Worm (Caenorhabditis elegans): ENCODE measurements around the gene clec-222.

The clec-222 gene

DNA sequence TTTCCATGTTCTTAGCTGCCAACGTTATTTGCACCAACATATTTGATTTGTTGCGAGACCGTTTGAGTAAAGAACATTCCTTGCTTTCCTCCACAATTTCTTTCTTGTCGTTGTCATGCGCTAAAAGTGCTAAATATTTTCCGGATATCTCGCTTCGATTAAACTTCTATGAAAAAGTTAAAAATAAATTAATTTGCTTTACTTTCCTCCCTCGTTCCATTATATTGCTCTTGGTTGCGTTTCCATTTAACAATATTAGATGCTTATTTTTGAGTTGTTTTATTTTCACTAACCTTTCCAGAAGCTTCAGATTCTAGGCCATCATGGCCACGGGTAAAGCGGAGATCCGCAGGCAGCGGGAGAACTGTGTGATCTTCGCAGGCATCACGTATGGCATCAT, 29.6 kb upstream of the clec-222 start, which contains the start of gene pgap-1:
pgap-1 (plus strand) TSS at position 301 of the 400 bp plus-strand sequence.
- TF ChIP-seq K12H6.12 (tag; optimal IDR thresholded peaks at IDR 0.05), result no peak
- TF ChIP-seq hmg-20 (GFP tag; IDR thresholded peaks at IDR 0.05), result no peak
- TF ChIP-seq egl-44 (GFP tag; IDR thresholded peaks at IDR 0.05), result no peak

DNA sequence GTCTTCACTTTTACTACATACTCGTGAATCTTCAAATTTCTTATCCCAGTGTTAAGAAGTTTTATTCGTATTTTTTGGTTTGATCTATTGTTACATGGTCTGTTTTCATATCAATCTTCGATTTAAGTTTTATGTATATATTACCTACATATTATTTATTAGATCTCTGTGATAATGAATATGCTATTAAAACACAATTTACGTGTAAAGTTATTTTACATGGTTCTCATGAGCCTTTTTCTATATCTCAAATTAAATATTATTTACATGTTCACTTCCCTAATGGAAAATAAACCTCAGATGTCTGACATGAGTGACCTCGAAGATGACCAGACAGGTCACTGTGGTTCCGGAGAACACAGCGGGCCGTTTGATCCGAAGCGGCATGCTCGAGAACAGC, 26.6 kb upstream of the clec-222 start, which contains the start of gene mxl-1:
mxl-1 (plus strand) TSS at position 301 of the 400 bp plus-strand sequence.
- no peak for TF ChIP-seq Y53G8AR.9 (GFP tag; conservative IDR thresholded peaks at IDR 0.05)
- TF ChIP-seq lsy-27 (tag; optimal IDR thresholded peaks at IDR 0.05; ENCODE audit: borderline replicate concordance, insufficient read depth), result no peak
- no peak for TF ChIP-seq F10E7.11 (tag; optimal IDR thresholded peaks at IDR 0.05)
- no peak for TF ChIP-seq F49E8.2 (tag; optimal IDR thresholded peaks at IDR 0.05; ENCODE audit: insufficient read depth)
- TF ChIP-seq ama-1 (optimal IDR thresholded peaks at IDR 0.05), result no peak
- TF ChIP-seq ama-1 (GFP tag; optimal IDR thresholded peaks at IDR 0.05), result no peak
- TF ChIP-seq hlh-12 (tag; optimal IDR thresholded peaks at IDR 0.05), result no peak

DNA sequence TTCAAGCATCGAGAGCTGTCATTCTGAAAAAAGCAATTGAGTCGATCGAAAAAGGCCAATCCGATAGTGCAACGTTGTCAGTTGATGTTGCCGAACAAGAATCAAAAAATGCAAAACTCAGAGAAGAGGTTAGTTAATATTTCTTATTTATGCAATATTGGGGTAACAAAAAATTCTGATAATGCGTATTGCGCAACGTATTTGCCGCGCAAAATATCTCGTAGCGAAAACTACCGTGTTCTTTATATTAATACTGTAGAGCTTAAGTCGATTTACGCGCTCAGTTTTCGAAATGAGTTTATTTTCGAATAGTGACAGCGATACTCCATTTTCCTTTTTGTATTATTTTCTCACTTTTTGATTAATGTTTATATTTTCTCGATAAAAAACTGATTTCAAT, 26.1 kb upstream of the clec-222 start:
- TF ChIP-seq hmg-20 (GFP tag; IDR thresholded peaks at IDR 0.05) (no peak), Y95B8A.8 (GFP tag; IDR thresholded peaks at IDR 0.05) (no peak), snpc-4 (GFP tag; optimal IDR thresholded peaks at IDR 0.05) (no peak), snpc-4 (tag; optimal IDR thresholded peaks at IDR 0.05) (no peak), B0261.1 (tag; optimal IDR thresholded peaks at IDR 0.05) (no peak), hlh-26 (GFP tag; conservative IDR thresholded peaks at IDR 0.05) (no peak), F55B11.4 (tag; optimal IDR thresholded peaks at IDR 0.05; ENCODE audit: borderline replicate concordance, insufficient read depth) (no peak), bed-1 (GFP tag; IDR thresholded peaks at IDR 0.05) (no peak), pha-4 (tag; optimal IDR thresholded peaks at IDR 0.05) (no peak), B0035.1 (tag; optimal IDR thresholded peaks at IDR 0.05) (no peak), Y67H2A.10 (GFP tag; conservative IDR thresholded peaks at IDR 0.05) (no peak), madf-10 (tag; optimal IDR thresholded peaks at IDR 0.05) (no peak), atf-7 (tag; optimal IDR thresholded peaks at IDR 0.05) (no peak), egl-44 (GFP tag; IDR thresholded peaks at IDR 0.05) (no peak), F49E8.2 (tag; optimal IDR thresholded peaks at IDR 0.05; ENCODE audit: insufficient read depth) (no peak), tbx-9 (tag; optimal IDR thresholded peaks at IDR 0.05; ENCODE audit: borderline replicate concordance) (no peak), ceh-79 (tag; optimal IDR thresholded peaks at IDR 0.05) (no peak), ceh-91 (GFP tag; IDR thresholded peaks at IDR 0.05) (no peak), C06A6.2 (GFP tag; conservative IDR thresholded peaks at IDR 0.05) (no peak), chd-7 (tag; optimal IDR thresholded peaks at IDR 0.05) (no peak), K12H6.12 (tag; optimal IDR thresholded peaks at IDR 0.05) (no peak)

- TF ChIP-seq dpff-1 (tag; optimal IDR thresholded peaks at IDR 0.05) (no peak), ceh-79 (tag; optimal IDR thresholded peaks at IDR 0.05) (no peak), mcd-1 (GFP tag; IDR thresholded peaks at IDR 0.05) (no peak), efl-1 (GFP tag; optimal IDR thresholded peaks at IDR 0.05) (no peak), fkh-3 (tag; optimal IDR thresholded peaks at IDR 0.05) (no peak), tbx-9 (tag; optimal IDR thresholded peaks at IDR 0.05; ENCODE audit: borderline replicate concordance) (no peak), athp-1 (tag; optimal IDR thresholded peaks at IDR 0.05) (no peak), T26A5.8 (tag; optimal IDR thresholded peaks at IDR 0.05) (no peak), hmg-1.2 (GFP tag; IDR thresholded peaks at IDR 0.05) (no peak), ets-4 (GFP tag; optimal IDR thresholded peaks at IDR 0.05) (no peak), pbrm-1 (GFP tag; IDR thresholded peaks at IDR 0.05) (no peak), let-607 (tag; optimal IDR thresholded peaks at IDR 0.05) (no peak), xnd-1 (tag; optimal IDR thresholded peaks at IDR 0.05) (no peak), him-1 (tag; optimal IDR thresholded peaks at IDR 0.05) (no peak)
These were observed 23.3 kb upstream of the clec-222 start, which contains the start of gene mam-4 for ce11 chrV:11247846-11248245. Gene mam-4, plus strand, starts transcription at chrV:11248146.

Measured in whole organism, young adult.